Worm (Caenorhabditis elegans) whole organism, L1 larva: ENCODE measurements around the gene flp-10.

Source experiments
- C04F5.9 ChIP-seq: sonication (generic microtip); optimal IDR thresholded peaks from 2 replicates; lab custom pipeline; 2016; ENCODE audit warnings: missing genetic modification characterization, missing compliant biosample characterization
- C16A3.4 ChIP-seq: fragments of 150-350 bp; optimal IDR thresholded peaks from 2 replicates; lab custom pipeline; 2014; ENCODE audit warnings: missing biosample characterization, missing genetic modification characterization
- F16B12.6 ChIP-seq: fragments of 150-350 bp; optimal IDR thresholded peaks from 2 replicates; lab custom pipeline; 2014; ENCODE audit warnings: missing biosample characterization, missing genetic modification characterization
- Y116A8C.19 ChIP-seq: sonication (generic microtip); optimal IDR thresholded peaks from 2 replicates; lab custom pipeline; 2016; ENCODE audit warnings: missing compliant biosample characterization, missing genetic modification characterization, borderline replicate concordance
- alr-1 ChIP-seq: fragments of 200-800 bp; sonication (Bioruptor generic); optimal IDR thresholded peaks from 2 replicates; lab custom pipeline; 2018; ENCODE audit warnings: borderline replicate concordance, mild to moderate bottlenecking, missing genetic modification characterization, missing compliant biosample characterization
- aly-2 ChIP-seq: fragments of 150-350 bp; optimal IDR thresholded peaks from 2 replicates; lab custom pipeline; 2014; ENCODE audit warnings: missing biosample characterization, missing genetic modification characterization
- blmp-1 ChIP-seq: fragments of 150-350 bp; optimal IDR thresholded peaks from 2 replicates; lab custom pipeline; 2014; ENCODE audit warnings: missing biosample characterization, missing genetic modification characterization
- ceh-8 ChIP-seq: fragments of 200-800 bp; sonication (Bioruptor generic); optimal IDR thresholded peaks from 2 replicates; lab custom pipeline; 2018; ENCODE audit warnings: mild to moderate bottlenecking, missing genetic modification characterization, moderate library complexity, missing compliant biosample characterization
- ceh-88 ChIP-seq: fragments of 200-800 bp; sonication (Bioruptor generic); IDR thresholded peaks from 2 replicates; pipeline ENCODE4 v1.3.6; 2022; ENCODE audit warnings: missing genetic modification characterization, missing compliant biosample characterization
- ceh-90 ChIP-seq: sonication (generic microtip); optimal IDR thresholded peaks from 2 replicates; lab custom pipeline; 2016; ENCODE audit warnings: missing genetic modification characterization, missing compliant biosample characterization
- ces-1 ChIP-seq: fragments of 150-350 bp; optimal IDR thresholded peaks from 2 replicates; lab custom pipeline; 2014; ENCODE audit warnings: missing biosample characterization, missing genetic modification reagents, missing genetic modification characterization
- efl-3 ChIP-seq: fragments of 200-800 bp; sonication (Bioruptor generic); optimal IDR thresholded peaks from 2 replicates; lab custom pipeline; 2018; ENCODE audit warnings: mild to moderate bottlenecking, missing genetic modification characterization, missing compliant biosample characterization
- egl-13 ChIP-seq: sonication (generic microtip); optimal IDR thresholded peaks from 2 replicates; lab custom pipeline; 2016; ENCODE audit warnings: missing genotype, missing genetic modification reagents, missing genetic modification characterization, missing compliant biosample characterization
- egl-27 ChIP-seq, 2 experiments: fragments of 150-350 bp in 1 of 2; sonication (generic microtip); optimal IDR thresholded peaks; 3 replicates each; lab custom pipeline; 2017 to 2018; ENCODE audit warnings: missing biosample characterization in 2 of 2, missing genetic modification characterization in 2 of 2, missing genetic modification reagents in 2 of 2
- elt-2 ChIP-seq: sonication (generic microtip); optimal IDR thresholded peaks from 2 replicates; lab custom pipeline; 2016; ENCODE audit warnings: missing genetic modification characterization, mild to moderate bottlenecking, inconsistent platforms, missing compliant biosample characterization, missing genetic modification reagents
- elt-3 ChIP-seq, 6 experiments: fragments of 150-350 bp in 1 of 6; sonication (generic microtip); optimal IDR thresholded peaks; 2 replicates each; lab custom pipeline; 2017 to 2018; ENCODE audit warnings: missing biosample characterization in 6 of 6, missing genetic modification characterization in 6 of 6, inconsistent platforms in 1 of 6
- fkh-10 ChIP-seq: sonication (generic microtip); optimal IDR thresholded peaks from 2 replicates; lab custom pipeline; 2017; ENCODE audit warnings: missing biosample characterization, missing genetic modification reagents, missing genetic modification characterization
- fkh-8 ChIP-seq: sonication (generic microtip); optimal IDR thresholded peaks from 2 replicates; lab custom pipeline; 2016; ENCODE audit warnings: mild to moderate bottlenecking, missing genetic modification characterization, missing compliant biosample characterization
- grh-1 ChIP-seq: fragments of 200-800 bp; sonication (Bioruptor generic); IDR thresholded peaks from 2 replicates; pipeline ENCODE4 v1.3.6; 2022; ENCODE audit warnings: missing genetic modification reagents, missing genetic modification characterization, missing compliant biosample characterization
- hlh-17 ChIP-seq: fragments of 200-800 bp; sonication (Bioruptor generic); optimal IDR thresholded peaks from 2 replicates; lab custom pipeline; 2018; ENCODE audit warnings: missing genetic modification characterization, mild to moderate bottlenecking, missing compliant biosample characterization, moderate library complexity, borderline replicate concordance
- irx-1 ChIP-seq: sonication (generic microtip); optimal IDR thresholded peaks from 2 replicates; lab custom pipeline; 2016; ENCODE audit warnings: missing genetic modification characterization, missing compliant biosample characterization
- isw-1 ChIP-seq: fragments of 200-800 bp; sonication (Bioruptor generic); IDR thresholded peaks from 2 replicates; pipeline ENCODE4 v1.3.6; 2022; ENCODE audit warnings: missing genetic modification characterization, missing compliant biosample characterization
- jun-1 ChIP-seq: fragments of 150-350 bp; optimal IDR thresholded peaks from 2 replicates; lab custom pipeline; 2014; ENCODE audit warnings: missing biosample characterization, missing genetic modification reagents, missing genetic modification characterization
- lin-14 ChIP-seq: fragments of 200-800 bp; sonication (Bioruptor generic); optimal IDR thresholded peaks from 2 replicates; lab custom pipeline; 2018; ENCODE audit warnings: mild to moderate bottlenecking, missing genetic modification characterization, moderate library complexity, missing compliant biosample characterization
- lin-35 ChIP-seq, 2 experiments: fragments of 150-350 bp; optimal IDR thresholded peaks; 2 replicates each; lab custom pipeline; 2014; ENCODE audit warnings: missing biosample characterization in 2 of 2, missing genetic modification characterization in 2 of 2, missing genetic modification reagents in 2 of 2
- lin-39 ChIP-seq: fragments of 150-350 bp; optimal IDR thresholded peaks from 2 replicates; lab custom pipeline; 2014; ENCODE audit warnings: missing biosample characterization, missing genetic modification reagents, missing genetic modification characterization
- mdl-1 ChIP-seq, 2 experiments: fragments of 150-350 bp; optimal IDR thresholded peaks; 2 replicates each; lab custom pipeline; 2014 to 2017; ENCODE audit warnings: missing biosample characterization in 2 of 2, missing genetic modification characterization in 2 of 2, inconsistent platforms in 1 of 2
- mef-2 ChIP-seq: fragments of 150-350 bp; optimal IDR thresholded peaks from 2 replicates; lab custom pipeline; 2014; ENCODE audit warnings: missing biosample characterization, missing genetic modification characterization
- nhr-11 ChIP-seq: fragments of 150-350 bp; optimal IDR thresholded peaks from 2 replicates; lab custom pipeline; 2014; ENCODE audit warnings: missing biosample characterization, missing genetic modification characterization
- nhr-19 ChIP-seq: fragments of 200-800 bp; sonication (Bioruptor generic); conservative IDR thresholded peaks from 2 replicates; pipeline ENCODE4 v1.3.6; 2022; ENCODE audit warnings: missing genetic modification characterization, missing compliant biosample characterization
- nhr-20 ChIP-seq: sonication (generic microtip); optimal IDR thresholded peaks from 2 replicates; lab custom pipeline; 2016; ENCODE audit warnings: mild to moderate bottlenecking, missing genetic modification characterization, missing compliant biosample characterization
- nhr-237 ChIP-seq: fragments of 150-350 bp; optimal IDR thresholded peaks from 2 replicates; lab custom pipeline; 2014; ENCODE audit warnings: missing biosample characterization, missing genetic modification characterization
- nhr-71 ChIP-seq: sonication (generic microtip); optimal IDR thresholded peaks from 2 replicates; lab custom pipeline; 2016; ENCODE audit warnings: mild to moderate bottlenecking, missing genetic modification characterization, moderate library complexity, missing compliant biosample characterization
- nhr-77 ChIP-seq: fragments of 150-350 bp; optimal IDR thresholded peaks from 2 replicates; lab custom pipeline; 2014; ENCODE audit warnings: missing biosample characterization, missing genetic modification characterization
- nhr-85 ChIP-seq: sonication (generic microtip); peaks from one replicate; lab custom pipeline; 2016; ENCODE audit warnings: missing genetic modification characterization, inconsistent platforms, missing compliant biosample characterization
- rnt-1 ChIP-seq: sonication (generic microtip); optimal IDR thresholded peaks from 2 replicates; lab custom pipeline; 2016; ENCODE audit warnings: mild to moderate bottlenecking, missing genetic modification characterization, moderate library complexity, missing compliant biosample characterization
- snpc-4 ChIP-seq: fragments of 150-350 bp; optimal IDR thresholded peaks from 2 replicates; lab custom pipeline; 2014; ENCODE audit warnings: missing biosample characterization, missing genetic modification characterization
- snu-23 ChIP-seq: sonication (generic microtip); optimal IDR thresholded peaks from 2 replicates; lab custom pipeline; 2016; ENCODE audit warnings: missing genetic modification characterization, missing compliant biosample characterization
- sox-4 ChIP-seq: sonication (generic microtip); optimal IDR thresholded peaks from 2 replicates; lab custom pipeline; 2016; ENCODE audit warnings: missing genetic modification characterization, missing compliant biosample characterization
- sup-37 ChIP-seq: fragments of 200-800 bp; sonication (Bioruptor generic); optimal IDR thresholded peaks from 2 replicates; lab custom pipeline; 2018; ENCODE audit warnings: mild to moderate bottlenecking, missing genetic modification characterization, missing compliant biosample characterization
- swsn-7 ChIP-seq: sonication (generic microtip); optimal IDR thresholded peaks from 2 replicates; lab custom pipeline; 2016; ENCODE audit warnings: missing genetic modification characterization, missing compliant biosample characterization
- tbx-2 ChIP-seq: sonication (generic microtip); optimal IDR thresholded peaks from 2 replicates; lab custom pipeline; 2016; ENCODE audit warnings: missing genetic modification characterization, missing compliant biosample characterization
- tlp-1 ChIP-seq: fragments of 150-350 bp; optimal IDR thresholded peaks from 2 replicates; lab custom pipeline; 2014; ENCODE audit warnings: missing biosample characterization, missing genetic modification characterization
- unc-62 ChIP-seq: fragments of 150-350 bp; optimal IDR thresholded peaks from 2 replicates; lab custom pipeline; 2014; ENCODE audit warnings: missing biosample characterization, missing genetic modification reagents, missing genetic modification characterization
- unc-86 ChIP-seq: sonication (generic microtip); optimal IDR thresholded peaks from 2 replicates; lab custom pipeline; 2016; ENCODE audit warnings: missing genetic modification characterization, missing compliant biosample characterization
- unc-98 ChIP-seq: fragments of 200-800 bp; sonication (Bioruptor generic); IDR thresholded peaks from 2 replicates; pipeline ENCODE4 v1.3.6; 2022; ENCODE audit warnings: missing genetic modification characterization, missing compliant biosample characterization
- zag-1 ChIP-seq: fragments of 150-350 bp; optimal IDR thresholded peaks from 2 replicates; lab custom pipeline; 2014; ENCODE audit warnings: missing biosample characterization, missing genetic modification characterization

flp-10 gene

ce11 chrIV:7824649-7825048 lies 44.1 kb upstream of the flp-10 start (continued):
- TF ChIP-seq snpc-4 (tag; lab: Kevin White, UChicago), result no peak
- TF ChIP-seq egl-27 (tag; optimal IDR thresholded peaks at IDR 0.05; lab: Kevin White, UChicago), result no peak
- no peak for TF ChIP-seq fkh-10 (GFP tag; lab: Kevin White, UChicago)
- TF ChIP-seq alr-1 (tag; lab: Kevin White, UChicago), result no peak
- peak; percentile 5 for TF ChIP-seq nhr-20
- peak; percentile 74 for TF ChIP-seq lin-14 (GFP tag; lab: Kevin White, UChicago)
- TF ChIP-seq lin-39 (tag; lab: Kevin White, UChicago), result no peak
- TF ChIP-seq unc-62 (GFP tag; lab: Kevin White, UChicago), result no peak
- TF ChIP-seq tbx-2 (tag; lab: Kevin White, UChicago), result peak; percentile 47
- TF ChIP-seq nhr-19, result no peak
- TF ChIP-seq unc-98 (GFP tag; lab: Robert Waterston, UW), result no peak
- peak; percentile 23 for TF ChIP-seq aly-2 (tag; lab: Kevin White, UChicago)

ce11 chrIV:7829275-7829938 lies 39.3 kb upstream of the flp-10 start, which contains the start of gene C06A6.4:
Gene C06A6.4 (minus strand): TSS chrIV:7829298.
- TF ChIP-seq nhr-85 (tag; lab: Kevin White, UChicago) (peak; percentile 35), Y116A8C.19 (no peak), lin-14 (GFP tag; lab: Kevin White, UChicago) (peak; percentile 34), sup-37 (GFP tag; lab: Kevin White, UChicago) (no peak), nhr-71 (tag; lab: Kevin White, UChicago) (no peak), lin-35 (GFP tag; optimal IDR thresholded peaks at IDR 0.05; lab: Kevin White, UChicago) (peak in 1 of 2 experiments; percentile 36), blmp-1 (tag; lab: Kevin White, UChicago) (peak; percentile 49), nhr-20 (peak; percentile 10), elt-2 (peak; percentile 14), elt-3 (tag; optimal IDR thresholded peaks at IDR 0.05; lab: Kevin White, UChicago) (peak in 2 of 6 experiments; percentile 14 to 60)

DNA sequence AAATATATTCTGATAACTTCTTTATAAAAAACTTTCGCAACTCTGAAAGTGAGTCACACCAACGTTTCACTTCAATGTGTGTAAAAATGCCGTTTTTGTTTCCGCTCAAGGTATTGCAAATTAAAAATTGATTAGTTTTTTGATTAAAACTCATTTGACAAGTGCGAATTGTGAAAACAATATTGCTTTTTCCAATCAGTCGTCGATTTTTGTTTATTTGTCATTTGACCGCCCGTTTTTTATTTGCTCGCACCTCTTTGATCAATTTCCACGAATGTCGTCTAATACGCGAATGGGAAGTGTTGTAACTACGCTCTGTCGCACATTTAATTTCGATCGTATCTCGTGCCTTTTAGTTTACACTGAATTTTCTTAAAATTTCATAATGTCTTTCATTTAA lies 38.6 kb upstream of the flp-10 start, which contains the start of gene mvb-12:
Gene mvb-12 (plus strand): TSS at position 375 of the 400 bp plus-strand sequence.
- no peak for TF ChIP-seq ceh-88
- no peak for TF ChIP-seq ces-1
- TF ChIP-seq nhr-85 (tag; lab: Kevin White, UChicago), result no peak
- TF ChIP-seq nhr-77 (tag; lab: Kevin White, UChicago), result peak; percentile 4
- TF ChIP-seq tlp-1 (tag; lab: Kevin White, UChicago), result no peak
- TF ChIP-seq ceh-8 (GFP tag; lab: Kevin White, UChicago), result no peak
- TF ChIP-seq C16A3.4, result peak; percentile 2
- peak; percentile 13 for TF ChIP-seq swsn-7 (tag; lab: Kevin White, UChicago)
- no peak for TF ChIP-seq unc-98 (GFP tag; lab: Robert Waterston, UW)
- no peak for TF ChIP-seq unc-86
- TF ChIP-seq rnt-1, result no peak
- no peak for TF ChIP-seq aly-2 (tag; lab: Kevin White, UChicago)
- no peak for TF ChIP-seq nhr-11 (tag; lab: Kevin White, UChicago)
- TF ChIP-seq sox-4 (tag; lab: Kevin White, UChicago), result no peak
- no peak for TF ChIP-seq efl-3 (GFP tag; lab: Kevin White, UChicago)
- TF ChIP-seq C04F5.9 (tag; lab: Kevin White, UChicago), result no peak
- TF ChIP-seq hlh-17 (GFP tag; lab: Kevin White, UChicago), result no peak
- no peak for TF ChIP-seq F16B12.6 (tag; lab: Kevin White, UChicago)
- TF ChIP-seq lin-35 (GFP tag; optimal IDR thresholded peaks at IDR 0.05; lab: Kevin White, UChicago), result no peak
- no peak for TF ChIP-seq grh-1 (GFP tag; lab: Robert Waterston, UW)
- TF ChIP-seq lin-14 (GFP tag; lab: Kevin White, UChicago), result peak; percentile 77
- no peak for TF ChIP-seq snpc-4 (tag; lab: Kevin White, UChicago)
- peak; percentile 29 for TF ChIP-seq snu-23
- no peak for TF ChIP-seq ceh-90 (tag; lab: Kevin White, UChicago)
- no peak for TF ChIP-seq nhr-237
- no peak for TF ChIP-seq irx-1
- peak in 1 of 2 experiments; percentile 13 for TF ChIP-seq mdl-1 (tag; optimal IDR thresholded peaks at IDR 0.05; lab: Kevin White, UChicago)
- no peak for TF ChIP-seq mef-2
- no peak for TF ChIP-seq egl-27 (tag; optimal IDR thresholded peaks at IDR 0.05; lab: Kevin White, UChicago)
- TF ChIP-seq jun-1 (tag; lab: Kevin White, UChicago), result no peak
- TF ChIP-seq fkh-8 (tag; lab: Kevin White, UChicago), result peak; percentile 60
- no peak for TF ChIP-seq egl-13
- TF ChIP-seq isw-1 (GFP tag; lab: Robert Waterston, UW), result no peak
- TF ChIP-seq zag-1 (tag; lab: Kevin White, UChicago), result no peak
- no peak for TF ChIP-seq elt-2
